Fruit fly (Drosophila melanogaster): ENCODE measurements around the gene Gsc.

dm6 chr2L:636507-636906, 42.0 kb upstream of the Gsc start:
- TF ChIP-seq GATAd (GFP tag; optimal IDR thresholded peaks at IDR 0.05) (no peak), Hr78 (GFP tag; optimal IDR thresholded peaks at IDR 0.05) (no peak), tai (GFP tag; optimal IDR thresholded peaks at IDR 0.05) (no peak), brk (GFP tag; optimal IDR thresholded peaks at IDR 0.05) (no peak), Myc (optimal IDR thresholded peaks at IDR 0.05) (no peak), dl (GFP tag; optimal IDR thresholded peaks at IDR 0.05; ENCODE audit: insufficient read depth in 1 of 2, partially characterized antibody in 2 of 2) (no peak), pan (optimal IDR thresholded peaks at IDR 0.05) (no peak), psq (GFP tag; optimal IDR thresholded peaks at IDR 0.05) (no peak), h (GFP tag; optimal IDR thresholded peaks at IDR 0.05) (peak; percentile 48), foxo (GFP tag; optimal IDR thresholded peaks at IDR 0.05) (peak in 1 of 2 experiments; percentile 32), Dfd (GFP tag; optimal IDR thresholded peaks at IDR 0.05) (no peak), OdsH (GFP tag; optimal IDR thresholded peaks at IDR 0.05) (no peak)

All from whole organism, wandering third instar larva.